Worm (Caenorhabditis elegans) whole organism, L2 larva: Measurements from ENCODE around the gene C44B12.6.

Source experiments
- C34F6.9 ChIP-seq: fragments of 150-350 bp; optimal IDR thresholded peaks from 2 replicates; lab custom pipeline; 2014; ENCODE audit warnings: missing biosample characterization, missing genetic modification characterization
- F13H6.1 ChIP-seq: sonication (generic microtip); optimal IDR thresholded peaks from 2 replicates; lab custom pipeline; 2016; ENCODE audit warnings: missing genetic modification characterization, missing compliant biosample characterization
- ZK546.5 ChIP-seq: sonication (generic microtip); optimal IDR thresholded peaks from 2 replicates; lab custom pipeline; 2017; ENCODE audit warnings: missing biosample characterization, missing genetic modification characterization
- alr-1 ChIP-seq: fragments of 150-350 bp; optimal IDR thresholded peaks from 2 replicates; lab custom pipeline; 2014; ENCODE audit warnings: missing biosample characterization, missing genetic modification characterization
- crh-2 ChIP-seq: sonication (generic microtip); optimal IDR thresholded peaks from 2 replicates; lab custom pipeline; 2017; ENCODE audit warnings: missing biosample characterization, missing genetic modification characterization
- egl-27 ChIP-seq: sonication (generic microtip); optimal IDR thresholded peaks from 3 replicates; lab custom pipeline; 2017; ENCODE audit warnings: missing biosample characterization, missing genetic modification reagents, missing genetic modification characterization
- elt-3 ChIP-seq: sonication (generic microtip); optimal IDR thresholded peaks from 2 replicates; lab custom pipeline; 2017; ENCODE audit warnings: missing biosample characterization, missing genetic modification characterization
- fos-1 ChIP-seq: fragments of 150-350 bp; optimal IDR thresholded peaks from 2 replicates; lab custom pipeline; 2014; ENCODE audit warnings: missing biosample characterization, missing genetic modification characterization
- gmeb-1 ChIP-seq: fragments of 150-350 bp; optimal IDR thresholded peaks from 2 replicates; lab custom pipeline; 2014; ENCODE audit warnings: missing biosample characterization, missing genetic modification characterization
- lin-11 ChIP-seq: fragments of 150-350 bp; sonication (generic microtip); optimal IDR thresholded peaks from 2 replicates; lab custom pipeline; 2014; ENCODE audit warnings: missing biosample characterization, missing genetic modification characterization, inconsistent platforms, mixed read lengths
- lin-13 ChIP-seq: fragments of 150-350 bp; optimal IDR thresholded peaks from 2 replicates; lab custom pipeline; 2014; ENCODE audit warnings: missing biosample characterization, missing genetic modification reagents, missing genetic modification characterization
- lin-39 ChIP-seq: fragments of 150-350 bp; optimal IDR thresholded peaks from 2 replicates; lab custom pipeline; 2014; ENCODE audit warnings: missing biosample characterization, missing genetic modification reagents, missing genetic modification characterization
- lsy-2 ChIP-seq, 2 experiments: fragments of 150-350 bp in 1 of 2; sonication (generic microtip) in 1 of 2; optimal IDR thresholded peaks; 2 replicates each; lab custom pipeline; 2014 to 2017; ENCODE audit warnings: missing biosample characterization in 2 of 2, missing genetic modification characterization in 2 of 2
- mab-5 ChIP-seq: fragments of 150-350 bp; optimal IDR thresholded peaks from 2 replicates; lab custom pipeline; 2014; ENCODE audit warnings: missing biosample characterization, missing genetic modification characterization
- mbf-1 ChIP-seq: sonication (generic microtip); optimal IDR thresholded peaks from 2 replicates; lab custom pipeline; 2017; ENCODE audit warnings: missing biosample characterization, missing genetic modification characterization
- nhr-11 ChIP-seq: fragments of 150-350 bp; optimal IDR thresholded peaks from 2 replicates; lab custom pipeline; 2014; ENCODE audit warnings: missing biosample characterization, missing genetic modification characterization
- nhr-12 ChIP-seq: fragments of 150-350 bp; optimal IDR thresholded peaks from 2 replicates; lab custom pipeline; 2014; ENCODE audit warnings: missing biosample characterization, missing genetic modification characterization
- nhr-129 ChIP-seq: fragments of 150-350 bp; optimal IDR thresholded peaks from 2 replicates; lab custom pipeline; 2014; ENCODE audit warnings: missing biosample characterization, missing genetic modification characterization
- nhr-21 ChIP-seq: fragments of 150-350 bp; optimal IDR thresholded peaks from 2 replicates; lab custom pipeline; 2014; ENCODE audit warnings: missing biosample characterization, missing genetic modification characterization
- nhr-23 ChIP-seq: fragments of 150-350 bp; optimal IDR thresholded peaks from 2 replicates; lab custom pipeline; 2014; ENCODE audit warnings: missing biosample characterization, missing genetic modification reagents, missing genetic modification characterization
- nhr-25 ChIP-seq: fragments of 150-350 bp; sonication (generic microtip); optimal IDR thresholded peaks from 3 replicates; lab custom pipeline; 2014; ENCODE audit warnings: missing biosample characterization, missing genetic modification characterization
- skn-1 ChIP-seq: sonication (generic microtip); optimal IDR thresholded peaks from 2 replicates; lab custom pipeline; 2017; ENCODE audit warnings: missing biosample characterization, missing genetic modification characterization
- sma-3 ChIP-seq: sonication (generic microtip); optimal IDR thresholded peaks from 2 replicates; lab custom pipeline; 2016; ENCODE audit warnings: missing genetic modification reagents, missing genetic modification characterization, missing compliant biosample characterization
- sma-9 ChIP-seq, 2 experiments: fragments of 150-350 bp in 1 of 2; sonication (generic microtip) in 1 of 2; optimal IDR thresholded peaks; 2 replicates each; lab custom pipeline; 2014 to 2016; ENCODE audit warnings: missing genetic modification characterization in 2 of 2, mild to moderate bottlenecking in 1 of 2, missing biosample characterization in 1 of 2, missing compliant biosample characterization in 1 of 2, missing genetic modification reagents in 1 of 2, moderate library complexity in 1 of 2
- snpc-4 ChIP-seq: fragments of 150-350 bp; optimal IDR thresholded peaks from 2 replicates; lab custom pipeline; 2014; ENCODE audit warnings: missing biosample characterization, missing genetic modification characterization
- unc-55 ChIP-seq: fragments of 150-350 bp; sonication (generic microtip); optimal IDR thresholded peaks from 3 replicates; lab custom pipeline; 2014; ENCODE audit warnings: missing biosample characterization, missing genetic modification reagents, missing genetic modification characterization
- zag-1 ChIP-seq: fragments of 150-350 bp; optimal IDR thresholded peaks from 2 replicates; lab custom pipeline; 2014; ENCODE audit warnings: missing biosample characterization, missing genetic modification characterization
- ztf-1 ChIP-seq: fragments of 200-800 bp; sonication (Bioruptor generic); conservative IDR thresholded peaks from 2 replicates; pipeline ENCODE4 v1.3.6; 2022; ENCODE audit warnings: missing genetic modification characterization, missing compliant biosample characterization

Gene C44B12.6

DNA sequence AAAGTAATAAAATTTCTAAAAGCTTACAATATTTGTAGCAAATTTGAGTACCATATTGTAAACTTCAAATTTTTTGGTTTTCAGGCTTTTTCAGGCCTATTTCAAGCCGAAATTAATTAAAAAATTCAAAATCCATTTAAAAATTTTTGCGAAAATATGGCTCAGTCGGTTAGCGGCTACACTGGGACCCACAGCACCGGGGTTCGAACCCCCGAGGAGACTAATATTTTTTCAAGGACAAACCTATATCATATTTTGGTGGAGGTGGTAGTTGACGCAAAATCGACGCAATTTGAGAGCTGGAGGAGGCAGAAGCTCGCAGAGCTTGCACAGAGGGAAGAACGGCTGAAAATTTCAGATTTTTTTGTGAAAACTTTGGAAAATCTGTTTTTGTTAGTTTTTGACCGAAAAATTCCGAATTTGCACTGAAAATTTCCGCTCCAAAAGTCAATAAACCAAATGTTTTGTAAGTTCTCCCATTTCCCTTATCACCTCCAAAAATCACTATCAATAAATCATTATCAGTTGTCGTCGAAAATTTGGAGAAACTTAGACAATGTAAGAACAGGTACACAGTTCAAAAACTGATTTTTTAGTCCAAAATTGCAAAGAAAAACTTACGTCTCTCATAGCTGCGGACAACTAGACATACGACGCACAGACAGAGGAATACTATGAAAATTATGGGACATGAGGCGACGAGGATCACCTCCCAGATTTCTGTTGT lies 12.0 kb upstream of the C44B12.6 start:
- TF ChIP-seq sma-9 (GFP tag; optimal IDR thresholded peaks at IDR 0.05; lab: Kevin White, UChicago) (peak; percentile 56), sma-9 (tag; optimal IDR thresholded peaks at IDR 0.05; lab: Kevin White, UChicago) (no peak), unc-55 (GFP tag; lab: Kevin White, UChicago) (no peak), snpc-4 (tag; lab: Kevin White, UChicago) (no peak), fos-1 (tag; lab: Kevin White, UChicago) (peak; percentile 62), nhr-12 (tag; lab: Kevin White, UChicago) (no peak)
- TF ChIP-seq, all 48 proteins: peak for 2

DNA sequence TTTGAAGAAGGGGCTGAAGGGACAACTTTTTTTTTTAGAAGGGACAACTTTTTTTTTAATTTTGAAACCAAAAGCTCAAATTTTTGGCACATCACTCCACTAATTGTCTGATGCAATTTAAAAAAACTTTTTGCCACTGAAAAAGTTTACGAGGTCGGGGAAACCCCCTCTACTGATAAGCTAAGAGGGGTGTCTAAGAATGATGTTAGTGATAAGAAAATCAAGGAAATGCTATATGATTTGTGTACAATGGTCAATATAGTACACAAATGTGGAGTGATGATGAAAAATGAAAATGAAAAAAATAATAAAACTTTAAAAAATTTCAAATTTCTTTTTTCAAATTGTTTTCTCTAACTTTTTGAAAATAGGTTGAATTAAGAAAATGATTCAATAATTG lies 11.0 kb upstream of the C44B12.6 start:
- TF ChIP-seq crh-2 (tag; lab: Kevin White, UChicago) (peak; percentile 18), egl-27 (tag; lab: Kevin White, UChicago) (no peak), F13H6.1 (peak; percentile 6), lin-11 (tag; lab: Kevin White, UChicago) (no peak), gmeb-1 (tag; lab: Kevin White, UChicago) (no peak), sma-9 (GFP tag; optimal IDR thresholded peaks at IDR 0.05; lab: Kevin White, UChicago) (peak; percentile 79), sma-9 (tag; optimal IDR thresholded peaks at IDR 0.05; lab: Kevin White, UChicago) (no peak), fos-1 (tag; lab: Kevin White, UChicago) (peak; percentile 79)

- TF ChIP-seq sma-3 (no peak), sma-9 (GFP tag; optimal IDR thresholded peaks at IDR 0.05; lab: Kevin White, UChicago) (no peak), sma-9 (tag; optimal IDR thresholded peaks at IDR 0.05; lab: Kevin White, UChicago) (no peak), nhr-11 (tag; lab: Kevin White, UChicago) (no peak), C34F6.9 (tag; lab: Kevin White, UChicago) (no peak), crh-2 (tag; lab: Kevin White, UChicago) (no peak), ztf-1 (GFP tag; lab: Robert Waterston, UW) (no peak), alr-1 (no peak), lin-39 (tag; lab: Kevin White, UChicago) (no peak), nhr-21 (tag; lab: Kevin White, UChicago) (no peak), zag-1 (tag; lab: Kevin White, UChicago) (no peak), elt-3 (no peak), nhr-129 (tag; lab: Kevin White, UChicago) (no peak)
Observed at ce11 chrIV:1127852-1128251, 8.7 kb downstream of the C44B12.6 start.

ce11 chrIV:1126490-1126889 lies 10.1 kb downstream of the C44B12.6 start, which contains the start of gene perm-2:
perm-2 (plus strand) TSS chrIV:1126790.
- TF ChIP-seq nhr-12 (tag; lab: Kevin White, UChicago), result no peak
- no peak for TF ChIP-seq mab-5 (tag; lab: Kevin White, UChicago)
- TF ChIP-seq ZK546.5 (tag; lab: Kevin White, UChicago), result no peak
- no peak for TF ChIP-seq zag-1 (tag; lab: Kevin White, UChicago)
- TF ChIP-seq lsy-2 (tag; optimal IDR thresholded peaks at IDR 0.05; lab: Kevin White, UChicago), result no peak
- TF ChIP-seq lin-13 (GFP tag; lab: Kevin White, UChicago), result no peak
- TF ChIP-seq skn-1 (tag; lab: Kevin White, UChicago), result no peak
- no peak for TF ChIP-seq C34F6.9 (tag; lab: Kevin White, UChicago)
- no peak for TF ChIP-seq lin-11 (tag; lab: Kevin White, UChicago)
- TF ChIP-seq, all 48 proteins: peak for 0

DNA sequence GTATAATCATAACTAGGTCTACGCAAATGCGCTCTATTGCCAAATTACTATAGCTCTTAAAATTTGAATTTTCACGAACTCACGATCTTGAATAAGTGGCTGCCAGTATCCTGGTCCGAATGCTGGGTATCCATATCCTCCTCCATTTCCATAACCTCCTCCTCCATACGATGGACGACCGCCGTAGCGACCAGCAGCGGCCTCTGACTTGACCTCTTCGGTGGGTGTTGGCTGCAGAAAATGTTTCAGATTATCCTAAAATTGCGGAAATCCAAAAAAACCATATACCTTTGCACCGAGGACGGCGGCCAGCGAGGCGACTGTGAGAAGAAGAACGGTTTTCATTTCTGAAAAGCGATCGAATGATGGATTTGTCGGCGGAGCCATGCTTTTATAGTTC lies 11.8 kb downstream of the C44B12.6 start, which contains the start of gene perm-4:
TSS of gene perm-4 (minus strand) at position 367 of the 400 bp plus-strand sequence.
- TF ChIP-seq lsy-2 (tag; optimal IDR thresholded peaks at IDR 0.05; lab: Kevin White, UChicago), result no peak

DNA sequence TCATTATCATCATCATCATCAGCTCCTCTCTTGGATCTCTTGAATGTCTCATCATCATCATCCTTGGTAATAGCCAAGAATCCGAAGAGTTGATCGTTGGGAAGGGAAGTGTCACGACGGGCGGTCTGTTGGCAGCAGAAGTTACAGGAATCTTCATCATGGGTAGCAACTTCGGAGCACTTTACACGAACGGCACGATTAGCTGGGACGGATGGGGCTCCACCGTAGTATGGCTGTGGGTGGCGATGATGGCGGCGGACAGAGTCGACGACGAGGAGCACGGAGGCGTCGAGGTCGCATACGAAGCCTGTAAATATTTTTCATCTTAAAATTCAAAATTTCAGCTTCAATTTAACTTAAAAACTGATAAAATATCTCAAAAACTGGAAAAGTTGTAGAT lies 13.2 kb downstream of the C44B12.6 start:
- TF ChIP-seq nhr-25, result no peak

- TF ChIP-seq unc-55 (GFP tag; lab: Kevin White, UChicago) (no peak), lin-11 (tag; lab: Kevin White, UChicago) (no peak), mbf-1 (tag; lab: Kevin White, UChicago) (no peak), mab-5 (tag; lab: Kevin White, UChicago) (no peak), nhr-23 (no peak)
Observed at ce11 chrIV:1121511-1121910, 15.0 kb downstream of the C44B12.6 start.
